Worm (Caenorhabditis elegans) whole organism, midembryonic: Measurements from ENCODE around the gene C39B5.2.
"Not testable (repeated sequence)": the region's sequence is repeated elsewhere in the genome, so short reads cannot be mapped to it uniquely, and the experiment has no call there.

Source experiments
- T22C8.4 ChIP-seq: fragments of 200-800 bp; sonication (Bioruptor generic); IDR thresholded peaks from 2 replicates; pipeline ENCODE4 v1.3.6; 2022; ENCODE audit warnings: missing genetic modification characterization, missing compliant biosample characterization
- cog-1 ChIP-seq: sonication (generic microtip); optimal IDR thresholded peaks from 2 replicates; lab custom pipeline; 2016; ENCODE audit warnings: missing genetic modification characterization, missing compliant biosample characterization
- flt-1 ChIP-seq: fragments of 200-800 bp; sonication (Bioruptor generic); IDR thresholded peaks from 2 replicates; pipeline ENCODE4 v1.3.6; 2022; ENCODE audit warnings: missing genetic modification characterization, missing compliant biosample characterization
- klf-2 ChIP-seq: fragments of 200-800 bp; sonication (Bioruptor generic); conservative IDR thresholded peaks from 2 replicates; pipeline ENCODE4 v1.3.6; 2022; ENCODE audit warnings: missing genetic modification reagents, missing genetic modification characterization, missing compliant biosample characterization
- med-1 ChIP-seq: sonication (generic microtip); optimal IDR thresholded peaks from 2 replicates; lab custom pipeline; 2017; ENCODE audit warnings: missing genetic modification characterization, mild to moderate bottlenecking, missing compliant biosample characterization, antibody characterized with exemption, missing genetic modification reagents; ENCODE audit not compliant: insufficient read depth
- ref-1 ChIP-seq: fragments of 200-800 bp; sonication (Bioruptor generic); conservative IDR thresholded peaks from 2 replicates; pipeline ENCODE4 v1.3.6; 2022; ENCODE audit warnings: missing genetic modification reagents, missing genetic modification characterization, missing compliant biosample characterization
- tab-1 ChIP-seq: fragments of 200-800 bp; sonication (Bioruptor generic); IDR thresholded peaks from 2 replicates; pipeline ENCODE4 v1.3.6; 2022; ENCODE audit warnings: missing genetic modification characterization, missing compliant biosample characterization
- ztf-23 ChIP-seq: fragments of 200-800 bp; sonication (Bioruptor generic); IDR thresholded peaks from 2 replicates; pipeline ENCODE4 v1.3.6; 2022; ENCODE audit warnings: missing genetic modification reagents, missing genetic modification characterization, missing compliant biosample characterization
- ztf-29 ChIP-seq: fragments of 200-800 bp; sonication (Bioruptor generic); IDR thresholded peaks from 2 replicates; pipeline ENCODE4 v1.3.6; 2022; ENCODE audit warnings: missing genetic modification reagents, missing genetic modification characterization, missing compliant biosample characterization

- not testable (repeated sequence) for TF ChIP-seq tab-1 (GFP tag; lab: Robert Waterston, UW); ztf-23 (GFP tag; lab: Robert Waterston, UW); med-1 (GFP tag; lab: Kevin White, UChicago); T22C8.4 (GFP tag; lab: Robert Waterston, UW); ref-1 (GFP tag; lab: Robert Waterston, UW); ztf-29 (GFP tag; lab: Robert Waterston, UW); klf-2 (GFP tag; lab: Robert Waterston, UW); flt-1 (GFP tag; lab: Robert Waterston, UW); cog-1 (tag; lab: Kevin White, UChicago)
These were observed 26.7 kb downstream of the C39B5.2 start, which contains the start of gene fbxa-42 for ce11 chrIII:2261353-2261752.
